Fruit fly (Drosophila melanogaster) whole organism, embryonic: ENCODE data around the gene Ns4.

Experiments
- Atf-2 ChIP-seq: fragments of 200-800 bp; sonication (Bioruptor generic); optimal IDR thresholded peaks from 2 replicates; lab custom pipeline; 2016; ENCODE audit warnings: missing biosample characterization, missing genetic modification characterization
- BtbVII ChIP-seq: fragments of 200-800 bp; sonication (Bioruptor generic); optimal IDR thresholded peaks from 3 replicates; lab custom pipeline; 2017; ENCODE audit warnings: missing biosample characterization, mild to moderate bottlenecking, missing genetic modification characterization
- CG10979 ChIP-seq: fragments of 200-800 bp; sonication (Bioruptor generic); optimal IDR thresholded peaks from 2 replicates; lab custom pipeline; 2018; ENCODE audit warnings: missing biosample characterization, mild to moderate bottlenecking, missing genetic modification characterization, moderate library complexity
- CG12236 ChIP-seq: fragments of 200-800 bp; sonication (Bioruptor generic); optimal IDR thresholded peaks from 2 replicates; lab custom pipeline; 2016; ENCODE audit warnings: missing biosample characterization, missing genetic modification characterization
- CG13123 ChIP-seq: fragments of 200-800 bp; sonication (Bioruptor generic); optimal IDR thresholded peaks from 2 replicates; lab custom pipeline; 2016; ENCODE audit warnings: missing biosample characterization, missing genetic modification characterization
- CG14014 ChIP-seq: fragments of 200-800 bp; sonication (Bioruptor generic); IDR thresholded peaks from 2 replicates; pipeline ENCODE4 v1.3.6; 2022; ENCODE audit warnings: missing biosample characterization, missing genetic modification characterization
- CG14965 ChIP-seq: fragments of 200-800 bp; sonication (Bioruptor generic); optimal IDR thresholded peaks from 2 replicates; lab custom pipeline; 2016; ENCODE audit warnings: missing biosample characterization, missing genetic modification characterization, borderline replicate concordance
- CG16863 ChIP-seq: fragments of 200-800 bp; sonication (Bioruptor generic); optimal IDR thresholded peaks from 3 replicates; lab custom pipeline; 2016; ENCODE audit warnings: missing biosample characterization, missing genetic modification characterization
- CG17359 ChIP-seq: fragments of 200-800 bp; sonication (Bioruptor generic); optimal IDR thresholded peaks from 3 replicates; lab custom pipeline; 2018; ENCODE audit warnings: missing biosample characterization, mild to moderate bottlenecking, missing genetic modification characterization, moderate library complexity
- CG17361 ChIP-seq: fragments of 200-800 bp; sonication (Bioruptor generic); IDR thresholded peaks from 3 replicates; pipeline ENCODE4 v1.3.6; 2022; ENCODE audit warnings: missing biosample characterization, missing genetic modification characterization
- CG17385 ChIP-seq: fragments of 200-800 bp; sonication (Bioruptor generic); optimal IDR thresholded peaks from 3 replicates; lab custom pipeline; 2018; ENCODE audit warnings: missing biosample characterization, mild to moderate bottlenecking, missing genetic modification characterization
- CG2199 ChIP-seq: fragments of 200-800 bp; sonication (Bioruptor generic); IDR thresholded peaks from 3 replicates; pipeline ENCODE4 v1.3.6; 2022; ENCODE audit warnings: missing biosample characterization, missing genetic modification characterization
- CG3163 ChIP-seq: fragments of 200-800 bp; sonication (Bioruptor generic); optimal IDR thresholded peaks from 3 replicates; lab custom pipeline; 2016; ENCODE audit warnings: missing biosample characterization, missing genetic modification characterization
- CG32767 ChIP-seq: fragments of 200-800 bp; sonication (Bioruptor generic); IDR thresholded peaks from 2 replicates; pipeline ENCODE4 v1.3.6; 2022; ENCODE audit warnings: missing biosample characterization, missing genetic modification characterization
- CG6175 ChIP-seq: fragments of 200-800 bp; sonication (Bioruptor generic); IDR thresholded peaks from 3 replicates; pipeline ENCODE4 v1.3.6; 2022; ENCODE audit warnings: missing biosample characterization, missing genetic modification characterization
- CG7271 ChIP-seq: fragments of 200-800 bp; sonication (Bioruptor generic); optimal IDR thresholded peaks from 2 replicates; lab custom pipeline; 2018; ENCODE audit warnings: missing biosample characterization, mild to moderate bottlenecking, missing genetic modification characterization, moderate library complexity
- Dip3 ChIP-seq: fragments of 200-800 bp; sonication (Bioruptor generic); optimal IDR thresholded peaks from 3 replicates; lab custom pipeline; 2016; ENCODE audit warnings: missing biosample characterization, missing genetic modification characterization
- Ets65A ChIP-seq: fragments of 200-800 bp; sonication (Bioruptor generic); peaks from one replicate; lab custom pipeline; 2016; ENCODE audit warnings: missing biosample characterization, missing genetic modification characterization
- H15 ChIP-seq: fragments of 200-800 bp; sonication (Bioruptor generic); IDR thresholded peaks from 3 replicates; pipeline ENCODE4 v1.3.6; 2022; ENCODE audit warnings: missing biosample characterization, missing genetic modification characterization
- Hr78 ChIP-seq, 2 experiments: fragments of 200-800 bp in 1 of 2; fragments of >200 bp in 1 of 2; sonication (Bioruptor generic) in 1 of 2; optimal IDR thresholded peaks; 2 replicates each; lab custom pipeline; 2017 to 2019; ENCODE audit warnings: missing biosample characterization in 2 of 2, missing genetic modification characterization in 2 of 2, mild to moderate bottlenecking in 1 of 2, moderate library complexity in 1 of 2
- Hsf ChIP-seq: fragments of 200-800 bp; sonication (Bioruptor generic); optimal IDR thresholded peaks from 3 replicates; lab custom pipeline; 2016; ENCODE audit warnings: missing biosample characterization, missing genetic modification characterization
- Lpt ChIP-seq: fragments of >200 bp; optimal IDR thresholded peaks from 2 replicates; lab custom pipeline; 2018; ENCODE audit warnings: missing biosample characterization, missing genetic modification characterization
- MBD-R2 ChIP-seq: fragments of 200-800 bp; sonication (Bioruptor generic); IDR thresholded peaks from 2 replicates; pipeline ENCODE4 v1.3.6; 2022; ENCODE audit warnings: missing biosample characterization, missing genetic modification characterization
- Mrtf ChIP-seq: fragments of 200-800 bp; sonication (Bioruptor generic); IDR thresholded peaks from 3 replicates; pipeline ENCODE4 v1.3.6; 2022; ENCODE audit warnings: missing biosample characterization, missing genetic modification characterization
- Oaz ChIP-seq: fragments of 200-800 bp; sonication (Bioruptor generic); IDR thresholded peaks from 2 replicates; pipeline ENCODE4 v1.3.6; 2022; ENCODE audit warnings: missing biosample characterization, missing genetic modification characterization
- Optix ChIP-seq: fragments of 200-800 bp; sonication (Bioruptor generic); IDR thresholded peaks from 3 replicates; pipeline ENCODE4 v1.3.6; 2022; ENCODE audit warnings: missing biosample characterization, missing genetic modification characterization
- Pdp1 ChIP-seq, 2 experiments: fragments of 200-800 bp; sonication (Bioruptor generic); optimal IDR thresholded peaks; 3 replicates each; lab custom pipeline; 2016; ENCODE audit warnings: missing biosample characterization in 2 of 2, missing genetic modification characterization in 2 of 2, mild to moderate bottlenecking in 1 of 2, moderate library complexity in 1 of 2
- Ssrp ChIP-seq: fragments of 200-800 bp; sonication (Bioruptor generic); optimal IDR thresholded peaks from 2 replicates; lab custom pipeline; 2018; ENCODE audit warnings: missing biosample characterization, mild to moderate bottlenecking, missing genetic modification characterization, moderate library complexity
- Vsx1 ChIP-seq: fragments of 200-800 bp; sonication (Bioruptor generic); optimal IDR thresholded peaks from 2 replicates; lab custom pipeline; 2017; ENCODE audit warnings: missing biosample characterization, mild to moderate bottlenecking, missing genetic modification characterization, missing genetic modification reagents
- Xrp1 ChIP-seq: fragments of 200-800 bp; sonication (Bioruptor generic); IDR thresholded peaks from 2 replicates; pipeline ENCODE4 v1.3.6; 2022; ENCODE audit warnings: missing biosample characterization, missing genetic modification characterization
- al ChIP-seq: fragments of 200-800 bp; sonication (Bioruptor generic); IDR thresholded peaks from 2 replicates; pipeline ENCODE4 v1.3.6; 2022; ENCODE audit warnings: missing biosample characterization, missing genetic modification characterization
- ap ChIP-seq: fragments of 200-800 bp; sonication (Bioruptor generic); IDR thresholded peaks from 2 replicates; pipeline ENCODE4 v1.3.6; 2022; ENCODE audit warnings: missing biosample characterization, missing genetic modification characterization
- cad ChIP-seq: fragments of >200 bp; optimal IDR thresholded peaks from 2 replicates; lab custom pipeline; 2017; ENCODE audit warnings: missing biosample characterization, missing genetic modification characterization
- croc ChIP-seq: fragments of 200-800 bp; sonication (Bioruptor generic); conservative IDR thresholded peaks from 3 replicates; pipeline ENCODE4 v1.3.6; 2022; ENCODE audit warnings: missing biosample characterization, missing genetic modification characterization
- dysf ChIP-seq: fragments of 200-800 bp; sonication (Bioruptor generic); IDR thresholded peaks from 3 replicates; pipeline ENCODE4 v1.3.6; 2022; ENCODE audit warnings: missing biosample characterization, missing genetic modification characterization
- emc ChIP-seq: fragments of 200-800 bp; sonication (Bioruptor generic); optimal IDR thresholded peaks from 2 replicates; lab custom pipeline; 2016; ENCODE audit warnings: missing biosample characterization, missing genetic modification characterization
- gro ChIP-seq: fragments of 200-800 bp; sonication (Bioruptor generic); optimal IDR thresholded peaks from 2 replicates; lab custom pipeline; 2016; ENCODE audit warnings: missing biosample characterization, missing genetic modification characterization
- gt ChIP-seq: fragments of 200-800 bp; sonication (Bioruptor generic); IDR thresholded peaks from 2 replicates; pipeline ENCODE4 v1.3.6; 2022; ENCODE audit warnings: missing biosample characterization, missing genetic modification characterization
- lilli ChIP-seq: fragments of 200-800 bp; sonication (Bioruptor generic); optimal IDR thresholded peaks from 3 replicates; lab custom pipeline; 2016; ENCODE audit warnings: missing biosample characterization, missing genetic modification characterization
- lmd ChIP-seq: fragments of 200-800 bp; sonication (Bioruptor generic); IDR thresholded peaks from 2 replicates; pipeline ENCODE4 v1.3.6; 2022; ENCODE audit warnings: missing biosample characterization, missing genetic modification characterization
- maf-S ChIP-seq: fragments of 200-800 bp; sonication (Bioruptor generic); optimal IDR thresholded peaks from 2 replicates; lab custom pipeline; 2016; ENCODE audit warnings: missing biosample characterization, missing genetic modification characterization
- nmo ChIP-seq: fragments of 200-800 bp; sonication (Bioruptor generic); optimal IDR thresholded peaks from 2 replicates; lab custom pipeline; 2018; ENCODE audit warnings: missing biosample characterization, mild to moderate bottlenecking, missing genetic modification characterization, moderate library complexity
- rib ChIP-seq: fragments of 200-800 bp; sonication (Bioruptor generic); IDR thresholded peaks from 2 replicates; pipeline ENCODE4 v1.3.6; 2022; ENCODE audit warnings: missing biosample characterization, missing genetic modification characterization
- ro ChIP-seq: fragments of 200-800 bp; sonication (Bioruptor generic); IDR thresholded peaks from 2 replicates; pipeline ENCODE4 v1.3.6; 2022; ENCODE audit warnings: missing biosample characterization, missing genetic modification characterization
- row ChIP-seq: fragments of 200-800 bp; sonication (Bioruptor generic); IDR thresholded peaks from 3 replicates; pipeline ENCODE4 v1.3.6; 2022; ENCODE audit warnings: missing biosample characterization, missing genetic modification characterization
- salm ChIP-seq: fragments of 200-800 bp; sonication (Bioruptor generic); optimal IDR thresholded peaks from 2 replicates; lab custom pipeline; 2018; ENCODE audit warnings: missing biosample characterization, mild to moderate bottlenecking, missing genetic modification characterization
- schlank ChIP-seq: fragments of 200-800 bp; sonication (Bioruptor generic); optimal IDR thresholded peaks from 2 replicates; lab custom pipeline; 2018; ENCODE audit warnings: missing biosample characterization, mild to moderate bottlenecking, missing genetic modification characterization
- sisA ChIP-seq: fragments of 200-800 bp; sonication (Bioruptor generic); IDR thresholded peaks from 2 replicates; pipeline ENCODE4 v1.3.6; 2022; ENCODE audit warnings: missing biosample characterization, missing genetic modification characterization
- so ChIP-seq: fragments of 200-800 bp; sonication (Bioruptor generic); IDR thresholded peaks from 3 replicates; pipeline ENCODE4 v1.3.6; 2022; ENCODE audit warnings: missing biosample characterization, missing genetic modification characterization
- tna ChIP-seq: fragments of 200-800 bp; sonication (Bioruptor generic); IDR thresholded peaks from 2 replicates; pipeline ENCODE4 v1.3.6; 2022; ENCODE audit warnings: missing biosample characterization, missing genetic modification characterization; ENCODE audit not compliant: partially characterized antibody
- tup ChIP-seq: fragments of 200-800 bp; sonication (Bioruptor generic); optimal IDR thresholded peaks from 2 replicates; lab custom pipeline; 2016; ENCODE audit warnings: missing biosample characterization, mild to moderate bottlenecking, missing genetic modification characterization, moderate library complexity
- tx ChIP-seq: fragments of 200-800 bp; sonication (Bioruptor generic); optimal IDR thresholded peaks from 2 replicates; lab custom pipeline; 2016; ENCODE audit warnings: missing biosample characterization, missing genetic modification characterization
- unpg ChIP-seq: fragments of 200-800 bp; sonication (Bioruptor generic); optimal IDR thresholded peaks from 3 replicates; lab custom pipeline; 2018; ENCODE audit warnings: missing biosample characterization, mild to moderate bottlenecking, missing genetic modification characterization, moderate library complexity
- wdn ChIP-seq: fragments of 200-800 bp; sonication (Bioruptor generic); IDR thresholded peaks from 2 replicates; pipeline ENCODE4 v1.3.6; 2022; ENCODE audit warnings: missing biosample characterization, missing genetic modification characterization

Gene Ns4

DNA sequence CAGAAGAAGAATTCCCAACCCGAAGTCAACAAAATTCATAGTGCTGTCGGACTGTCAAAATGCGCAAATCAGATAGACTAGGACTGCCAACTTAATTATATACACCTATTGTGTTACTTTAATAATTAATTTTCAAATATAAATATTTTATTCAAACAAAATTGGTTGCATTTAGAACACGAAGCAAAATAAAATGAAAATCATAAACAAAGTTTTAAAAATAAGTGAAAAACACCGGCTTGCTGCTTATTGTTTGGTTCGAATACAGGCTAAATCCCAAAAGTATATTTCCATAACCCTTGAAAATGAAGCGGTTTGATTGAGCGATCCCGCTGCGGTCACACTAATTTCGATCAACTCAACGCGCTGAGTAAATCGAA lies 5.5 kb downstream of the Ns4 start, which contains the start of the genes Rhau and dia (continued):
- TF ChIP-seq cad (GFP tag; lab: Kevin White, UChicago) (no peak), rib (GFP tag; lab: Robert Waterston, UW) (no peak), ap (no peak), MBD-R2 (GFP tag; lab: Robert Waterston, UW) (peak; percentile 77), CG17361 (GFP tag; lab: Robert Waterston, UW) (no peak; the same call in 2 of the 3 replicates), CG3163 (GFP tag; lab: Kevin White, UChicago) (no peak), gro (GFP tag; lab: Kevin White, UChicago) (no peak), CG12236 (GFP tag; lab: Kevin White, UChicago) (no peak), Lpt (GFP tag; lab: Kevin White, UChicago) (no peak), Hsf (GFP tag; lab: Kevin White, UChicago) (no peak), Atf-2 (no peak), schlank (tag; lab: Kevin White, UChicago) (no peak), unpg (peak; percentile 38), CG13123 (GFP tag; lab: Kevin White, UChicago) (no peak), sisA (GFP tag; lab: Robert Waterston, UW) (no peak), lilli (GFP tag; lab: Kevin White, UChicago) (peak; percentile 44), Oaz (GFP tag; lab: Robert Waterston, UW) (no peak), CG17359 (tag; lab: Kevin White, UChicago) (no peak), dysf (GFP tag; lab: Robert Waterston, UW) (no peak), Vsx1 (GFP tag; lab: Kevin White, UChicago) (no peak), BtbVII (GFP tag; lab: Kevin White, UChicago) (no peak), so (no peak), nmo (GFP tag; lab: Kevin White, UChicago) (peak; percentile 71), Mrtf (GFP tag; lab: Robert Waterston, UW) (no peak), tx (GFP tag; lab: Kevin White, UChicago) (no peak), Dip3 (GFP tag; lab: Kevin White, UChicago) (peak; percentile 4), tup (no peak), Ssrp (tag; lab: Kevin White, UChicago) (no peak), CG32767 (no peak), Ets65A (GFP tag; lab: Kevin White, UChicago) (no peak), CG14965 (no peak), ro (GFP tag; lab: Robert Waterston, UW) (no peak), CG7271 (tag; lab: Kevin White, UChicago) (no peak), wdn (GFP tag; lab: Robert Waterston, UW) (no peak), lmd (no peak), H15 (GFP tag; lab: Robert Waterston, UW) (no peak), maf-S (GFP tag; lab: Kevin White, UChicago) (no peak), Optix (GFP tag; lab: Robert Waterston, UW) (no peak), gt (GFP tag; lab: Robert Waterston, UW) (no peak), CG14014 (GFP tag; lab: Robert Waterston, UW) (no peak), Hr78 (GFP tag; optimal IDR thresholded peaks at IDR 0.05; lab: Kevin White, UChicago) (no peak), tna (GFP tag; lab: Robert Waterston, UW) (no peak), salm (tag; lab: Kevin White, UChicago) (no peak), emc (GFP tag; lab: Kevin White, UChicago) (no peak), croc (GFP tag; lab: Robert Waterston, UW) (no peak), Xrp1 (GFP tag; lab: Robert Waterston, UW) (no peak), CG2199 (GFP tag; lab: Robert Waterston, UW) (no peak), CG16863 (GFP tag; lab: Kevin White, UChicago) (no peak), row (GFP tag; lab: Robert Waterston, UW) (peak; percentile 56), CG6175 (GFP tag; lab: Robert Waterston, UW) (no peak), CG17385 (no peak), CG10979 (tag; lab: Kevin White, UChicago) (no peak), Pdp1 (GFP tag; optimal IDR thresholded peaks at IDR 0.05; lab: Kevin White, UChicago) (no peak), al (GFP tag; lab: Robert Waterston, UW) (0 out of 2 replicates have a peak, but pooled peaks have one; percentile 14)
